Worm (Caenorhabditis elegans): ENCODE measurements around the gene lgc-54.

The lgc-54 gene

ce11 chrV:6879490-6879889 is 33.1 kb upstream of the lgc-54 start:
- TF ChIP-seq ztf-11 (tag; optimal IDR thresholded peaks at IDR 0.05) (peak; percentile 7), lin-13 (GFP tag; optimal IDR thresholded peaks at IDR 0.05) (peak; percentile 55), nhr-12 (tag; optimal IDR thresholded peaks at IDR 0.05) (no peak), ceh-82 (tag; optimal IDR thresholded peaks at IDR 0.05) (peak; percentile 67), nhr-10 (tag; optimal IDR thresholded peaks at IDR 0.05) (peak; percentile 0), nhr-25 (tag; optimal IDR thresholded peaks at IDR 0.05) (peak; percentile 56), ztf-4 (tag; optimal IDR thresholded peaks at IDR 0.05) (peak; percentile 36), nhr-237 (tag; optimal IDR thresholded peaks at IDR 0.05) (no peak), F13H6.1 (tag; optimal IDR thresholded peaks at IDR 0.05) (peak; percentile 95), elt-3 (tag; optimal IDR thresholded peaks at IDR 0.05) (no peak), snpc-4 (tag; optimal IDR thresholded peaks at IDR 0.05) (peak; percentile 34), R02D3.7 (tag; optimal IDR thresholded peaks at IDR 0.05) (no peak), unc-55 (GFP tag; optimal IDR thresholded peaks at IDR 0.05) (peak; percentile 85), lin-11 (tag; optimal IDR thresholded peaks at IDR 0.05) (peak; percentile 59), egl-27 (tag; optimal IDR thresholded peaks at IDR 0.05) (peak; percentile 64), nhr-77 (tag; optimal IDR thresholded peaks at IDR 0.05) (no peak), mbf-1 (tag; optimal IDR thresholded peaks at IDR 0.05) (no peak), ceh-16 (tag; optimal IDR thresholded peaks at IDR 0.05) (peak; percentile 50), lsy-2 (tag; optimal IDR thresholded peaks at IDR 0.05) (peak; percentile 61 to 67), peb-1 (tag; optimal IDR thresholded peaks at IDR 0.05) (no peak), alr-1 (tag; optimal IDR thresholded peaks at IDR 0.05) (no peak), nhr-129 (tag; optimal IDR thresholded peaks at IDR 0.05) (peak; percentile 89), nhr-21 (tag; optimal IDR thresholded peaks at IDR 0.05) (peak; percentile 26), elt-1 (tag; optimal IDR thresholded peaks at IDR 0.05) (no peak), zag-1 (tag; optimal IDR thresholded peaks at IDR 0.05) (peak; percentile 75), skn-1 (tag; optimal IDR thresholded peaks at IDR 0.05) (no peak), ztf-1 (GFP tag; conservative IDR thresholded peaks at IDR 0.05) (no peak), lin-39 (tag; optimal IDR thresholded peaks at IDR 0.05) (peak; percentile 48), Y55F3AM.14 (GFP tag; optimal IDR thresholded peaks at IDR 0.05) (peak; percentile 30), unc-62 (GFP tag; optimal IDR thresholded peaks at IDR 0.05) (no peak), ama-1 (optimal IDR thresholded peaks at IDR 0.05) (no peak), sma-9 (GFP tag; optimal IDR thresholded peaks at IDR 0.05) (peak; percentile 76), sma-9 (tag; optimal IDR thresholded peaks at IDR 0.05) (no peak), unc-39 (tag; optimal IDR thresholded peaks at IDR 0.05) (peak; percentile 56), sma-3 (GFP tag; optimal IDR thresholded peaks at IDR 0.05) (peak; percentile 34), blmp-1 (tag; optimal IDR thresholded peaks at IDR 0.05; ENCODE audit: insufficient read depth) (peak; percentile 38), crh-2 (tag; optimal IDR thresholded peaks at IDR 0.05) (peak; percentile 21), dmd-4 (tag; optimal IDR thresholded peaks at IDR 0.05) (no peak), nhr-11 (tag; optimal IDR thresholded peaks at IDR 0.05) (no peak), fos-1 (tag; optimal IDR thresholded peaks at IDR 0.05) (peak; percentile 67), nhr-23 (tag; optimal IDR thresholded peaks at IDR 0.05) (no peak), mdl-1 (tag; optimal IDR thresholded peaks at IDR 0.05) (peak; percentile 51 to 61), aly-2 (tag; optimal IDR thresholded peaks at IDR 0.05) (no peak), ZK546.5 (tag; optimal IDR thresholded peaks at IDR 0.05) (no peak), C34F6.9 (tag; optimal IDR thresholded peaks at IDR 0.05) (peak; percentile 82), nhr-6 (tag; optimal IDR thresholded peaks at IDR 0.05) (peak; percentile 12), gmeb-1 (tag; optimal IDR thresholded peaks at IDR 0.05) (peak; percentile 11), sem-4 (tag; optimal IDR thresholded peaks at IDR 0.05) (peak; percentile 61), mab-5 (tag; optimal IDR thresholded peaks at IDR 0.05) (peak; percentile 62)
